Worm (Caenorhabditis elegans) whole organism, late embryonic: ENCODE results near the gene clec-58.
A peak's percentile ranks its signal among the peaks of the same experiment; 100 is the strongest.

Source experiments
- C38D4.7 ChIP-seq: fragments of 200-800 bp; sonication (Bioruptor generic); optimal IDR thresholded peaks from 2 replicates; lab custom pipeline; 2018; ENCODE audit warnings: mild to moderate bottlenecking, missing genetic modification characterization, moderate library complexity, missing compliant biosample characterization
- K02D7.2 ChIP-seq: sonication (generic microtip); optimal IDR thresholded peaks from 2 replicates; lab custom pipeline; 2017; ENCODE audit warnings: mild to moderate bottlenecking, missing genetic modification characterization, missing compliant biosample characterization
- ahr-1 ChIP-seq: sonication (generic microtip); optimal IDR thresholded peaks from 2 replicates; lab custom pipeline; 2016; ENCODE audit warnings: missing genetic modification characterization, missing compliant biosample characterization
- ceh-18 ChIP-seq: sonication (generic microtip); optimal IDR thresholded peaks from 2 replicates; lab custom pipeline; 2016; ENCODE audit warnings: missing genetic modification characterization, missing compliant biosample characterization
- ceh-19 ChIP-seq: fragments of 200-800 bp; sonication (Bioruptor generic); optimal IDR thresholded peaks from 2 replicates; lab custom pipeline; 2018; ENCODE audit warnings: mild to moderate bottlenecking, missing genetic modification characterization, missing compliant biosample characterization
- ceh-2 ChIP-seq: sonication (generic microtip); optimal IDR thresholded peaks from 2 replicates; lab custom pipeline; 2016; ENCODE audit warnings: missing genotype, missing genetic modification characterization, missing compliant biosample characterization
- ceh-22 ChIP-seq: sonication (generic microtip); optimal IDR thresholded peaks from 2 replicates; lab custom pipeline; 2017; ENCODE audit warnings: missing biosample characterization, missing genetic modification characterization
- ceh-24 ChIP-seq: sonication (generic microtip); optimal IDR thresholded peaks from 2 replicates; lab custom pipeline; 2016; ENCODE audit warnings: mild to moderate bottlenecking, missing genetic modification characterization, missing compliant biosample characterization
- ceh-30 ChIP-seq: fragments of 150-350 bp; optimal IDR thresholded peaks from 2 replicates; lab custom pipeline; 2014; ENCODE audit warnings: missing biosample characterization, missing genetic modification characterization
- ceh-34 ChIP-seq: sonication (generic microtip); optimal IDR thresholded peaks from 2 replicates; lab custom pipeline; 2016; ENCODE audit warnings: mild to moderate bottlenecking, missing genetic modification characterization, missing compliant biosample characterization
- ceh-6 ChIP-seq: fragments of 200-800 bp; sonication (Bioruptor generic); optimal IDR thresholded peaks from 2 replicates; lab custom pipeline; 2018; ENCODE audit warnings: mild to moderate bottlenecking, missing genetic modification characterization, missing compliant biosample characterization
- dve-1 ChIP-seq: sonication (generic microtip); optimal IDR thresholded peaks from 2 replicates; lab custom pipeline; 2017; ENCODE audit warnings: antibody characterized with exemption, mild to moderate bottlenecking, missing genetic modification characterization, missing compliant biosample characterization
- elt-4 ChIP-seq: sonication (generic microtip); optimal IDR thresholded peaks from 2 replicates; lab custom pipeline; 2016; ENCODE audit warnings: missing genetic modification characterization, missing compliant biosample characterization
- ets-4 ChIP-seq: sonication (generic microtip); optimal IDR thresholded peaks from 2 replicates; lab custom pipeline; 2016; ENCODE audit warnings: missing genetic modification characterization, missing compliant biosample characterization
- eyg-1 ChIP-seq: sonication (generic microtip); optimal IDR thresholded peaks from 2 replicates; lab custom pipeline; 2016; ENCODE audit warnings: missing genotype, missing genetic modification characterization, missing compliant biosample characterization
- fax-1 ChIP-seq: sonication (generic microtip); optimal IDR thresholded peaks from 2 replicates; lab custom pipeline; 2016; ENCODE audit warnings: missing genotype, missing genetic modification characterization, missing compliant biosample characterization
- fkh-10 ChIP-seq: fragments of 150-350 bp; optimal IDR thresholded peaks from 2 replicates; lab custom pipeline; 2014; ENCODE audit warnings: missing biosample characterization, missing genetic modification reagents, missing genetic modification characterization
- fkh-6 ChIP-seq: sonication (generic microtip); optimal IDR thresholded peaks from 2 replicates; lab custom pipeline; 2016; ENCODE audit warnings: missing genetic modification characterization, missing compliant biosample characterization
- gmeb-2 ChIP-seq: sonication (generic microtip); optimal IDR thresholded peaks from 2 replicates; lab custom pipeline; 2016; ENCODE audit warnings: missing genetic modification characterization, inconsistent platforms, missing compliant biosample characterization
- hlh-30 ChIP-seq: sonication (generic microtip); optimal IDR thresholded peaks from 2 replicates; lab custom pipeline; 2017; ENCODE audit warnings: antibody characterized with exemption, missing genetic modification characterization, missing compliant biosample characterization; ENCODE audit not compliant: insufficient read depth
- hlh-6 ChIP-seq: sonication (generic microtip); optimal IDR thresholded peaks from 2 replicates; lab custom pipeline; 2016; ENCODE audit warnings: missing genotype, missing genetic modification characterization, missing compliant biosample characterization
- hlh-8 ChIP-seq: sonication (generic microtip); optimal IDR thresholded peaks from 2 replicates; lab custom pipeline; 2016; ENCODE audit warnings: missing genotype, missing genetic modification characterization, missing compliant biosample characterization
- lim-6 ChIP-seq: sonication (generic microtip); optimal IDR thresholded peaks from 2 replicates; lab custom pipeline; 2016; ENCODE audit warnings: missing genetic modification characterization, missing compliant biosample characterization
- lin-11 ChIP-seq: fragments of 200-800 bp; sonication (Bioruptor generic); optimal IDR thresholded peaks from 2 replicates; lab custom pipeline; 2018; ENCODE audit warnings: mild to moderate bottlenecking, missing genetic modification characterization, missing compliant biosample characterization
- mec-3 ChIP-seq: sonication (generic microtip); optimal IDR thresholded peaks from 2 replicates; lab custom pipeline; 2016; ENCODE audit warnings: borderline replicate concordance, missing genetic modification characterization, missing compliant biosample characterization
- nhr-232 ChIP-seq: sonication (generic microtip); optimal IDR thresholded peaks from 2 replicates; lab custom pipeline; 2016; ENCODE audit warnings: missing genetic modification characterization, missing compliant biosample characterization
- npax-4 ChIP-seq: sonication (generic microtip); optimal IDR thresholded peaks from 2 replicates; lab custom pipeline; 2016; ENCODE audit warnings: missing genetic modification characterization, missing compliant biosample characterization
- odd-2 ChIP-seq: sonication (generic microtip); optimal IDR thresholded peaks from 2 replicates; lab custom pipeline; 2017; ENCODE audit warnings: antibody characterized with exemption, mild to moderate bottlenecking, missing genetic modification characterization, missing compliant biosample characterization
- pag-3 ChIP-seq: sonication (generic microtip); optimal IDR thresholded peaks from 2 replicates; lab custom pipeline; 2016; ENCODE audit warnings: missing compliant biosample characterization, missing genetic modification characterization, borderline replicate concordance
- pax-1 ChIP-seq: fragments of 150-350 bp; optimal IDR thresholded peaks from 2 replicates; lab custom pipeline; 2014; ENCODE audit warnings: missing biosample characterization, missing genetic modification characterization
- pha-2 ChIP-seq: sonication (generic microtip); optimal IDR thresholded peaks from 2 replicates; lab custom pipeline; 2017; ENCODE audit warnings: mild to moderate bottlenecking, missing genetic modification characterization, missing compliant biosample characterization
- pha-4 ChIP-seq: fragments of 150-350 bp; optimal IDR thresholded peaks from 2 replicates; lab custom pipeline; 2018; ENCODE audit warnings: missing biosample characterization, missing genetic modification reagents, missing genetic modification characterization
- ref-2 ChIP-seq: sonication (generic microtip); optimal IDR thresholded peaks from 2 replicates; lab custom pipeline; 2016; ENCODE audit warnings: missing genetic modification characterization, missing compliant biosample characterization
- sox-2 ChIP-seq: fragments of 200-800 bp; sonication (Bioruptor generic); IDR thresholded peaks from 2 replicates; pipeline ENCODE4 v1.3.6; 2022; ENCODE audit warnings: missing genetic modification reagents, missing genetic modification characterization, missing compliant biosample characterization
- sox-4 ChIP-seq: sonication (generic microtip); optimal IDR thresholded peaks from 2 replicates; lab custom pipeline; 2017; ENCODE audit warnings: mild to moderate bottlenecking, missing genetic modification characterization, inconsistent platforms, missing compliant biosample characterization
- syd-9 ChIP-seq: sonication (generic microtip); optimal IDR thresholded peaks from 2 replicates; lab custom pipeline; 2016; ENCODE audit warnings: mild to moderate bottlenecking, missing genetic modification characterization, moderate library complexity, missing compliant biosample characterization
- tbx-2 ChIP-seq: sonication (generic microtip); optimal IDR thresholded peaks from 2 replicates; lab custom pipeline; 2016; ENCODE audit warnings: missing genetic modification characterization, missing compliant biosample characterization
- ttx-3 ChIP-seq: sonication (generic microtip); optimal IDR thresholded peaks from 2 replicates; lab custom pipeline; 2016; ENCODE audit warnings: missing genetic modification reagents, missing genetic modification characterization, missing compliant biosample characterization
- unc-3 ChIP-seq, 2 experiments: fragments of 200-800 bp in 1 of 2; sonication (Bioruptor generic) in 1 of 2; sonication (generic microtip) in 1 of 2; conservative IDR thresholded peaks in 1 of 2; optimal IDR thresholded peaks in 1 of 2; 2 replicates each; pipeline versions ENCODE4 v1.3.6 to Lab custom; 2016 to 2022; ENCODE audit warnings: missing compliant biosample characterization in 2 of 2, missing genetic modification characterization in 2 of 2, missing genetic modification reagents in 1 of 2
- unc-42 ChIP-seq: sonication (generic microtip); optimal IDR thresholded peaks from 2 replicates; lab custom pipeline; 2016; ENCODE audit warnings: missing genotype, missing genetic modification characterization, missing compliant biosample characterization
- zip-5 ChIP-seq: sonication (generic microtip); optimal IDR thresholded peaks from 2 replicates; lab custom pipeline; 2016; ENCODE audit warnings: missing genetic modification characterization, missing compliant biosample characterization

Gene clec-58

ce11 chrII:10510242-10510641 is 34.3 kb upstream of the clec-58 start, which contains the start of gene F59B10.3:
Gene F59B10.3 (plus strand): TSS chrII:10510542.
- TF ChIP-seq sox-2 (GFP tag; lab: Robert Waterston, UW) (no peak), K02D7.2 (no peak), ceh-24 (tag; lab: Kevin White, UChicago) (no peak)

DNA sequence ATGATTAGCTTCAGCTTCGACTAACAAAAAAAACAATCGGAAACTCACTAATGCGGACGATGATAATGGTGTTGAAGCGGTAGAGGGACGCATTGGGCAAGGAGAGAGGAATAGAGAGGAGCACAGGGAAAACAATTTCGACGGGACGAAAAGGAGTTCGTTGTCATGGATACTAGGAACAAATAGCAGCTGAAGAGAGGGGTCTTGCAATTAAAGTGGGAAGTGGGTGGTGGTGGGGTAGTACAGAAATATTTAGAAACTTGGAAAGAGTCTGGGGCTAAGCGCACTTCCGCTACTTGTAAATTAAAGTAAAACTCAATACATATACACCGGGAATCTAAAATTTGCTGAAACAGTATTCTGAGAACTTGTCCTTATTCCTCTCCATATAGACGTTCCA is 33.8 kb upstream of the clec-58 start, which contains the start of gene F59B10.2:
F59B10.2 (minus strand) TSS at position 101 of the 400 bp plus-strand sequence.
- no peak for TF ChIP-seq nhr-232
- no peak for TF ChIP-seq gmeb-2 (tag; lab: Kevin White, UChicago)
- no peak for TF ChIP-seq unc-42 (tag; lab: Kevin White, UChicago)
- TF ChIP-seq hlh-6: no peak
- TF ChIP-seq fax-1 (tag; lab: Kevin White, UChicago): no peak
- no peak for TF ChIP-seq npax-4 (tag; lab: Kevin White, UChicago)
- TF ChIP-seq lin-11 (tag; lab: Kevin White, UChicago): no peak
- no peak for TF ChIP-seq ref-2
- no peak for TF ChIP-seq unc-3 (GFP tag; conservative IDR thresholded peaks at IDR 0.05; lab: Robert Waterston, UW)
- no peak for TF ChIP-seq unc-3 (tag; optimal IDR thresholded peaks at IDR 0.05; lab: Kevin White, UChicago)

ce11 chrII:10507906-10508305 is 32.0 kb upstream of the clec-58 start:
- TF ChIP-seq dve-1 (tag; lab: Kevin White, UChicago): no peak
- TF ChIP-seq K02D7.2: no peak
- TF ChIP-seq C38D4.7 (GFP tag; lab: Kevin White, UChicago): no peak

DNA sequence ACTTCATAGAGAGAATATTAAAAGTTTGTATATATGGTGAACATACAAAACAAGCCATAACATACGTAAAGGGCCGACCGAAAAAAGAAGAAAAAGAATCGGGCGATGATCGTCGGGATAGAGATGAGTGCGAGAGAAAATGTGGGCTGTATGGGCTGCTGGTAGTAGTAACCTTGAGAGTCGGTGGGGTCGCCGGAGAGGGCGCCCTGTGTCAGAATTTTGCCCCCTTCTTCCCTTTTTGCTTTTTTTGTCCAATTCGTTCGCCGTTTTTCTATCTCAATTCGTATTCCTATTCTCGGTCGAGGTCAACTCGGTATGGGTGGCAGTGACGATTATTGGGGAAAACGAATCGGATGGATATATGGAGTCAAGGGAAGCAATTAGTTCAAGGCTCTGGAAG is 30.0 kb upstream of the clec-58 start:
- no peak for TF ChIP-seq dve-1 (tag; lab: Kevin White, UChicago)
- TF ChIP-seq ets-4 (tag; lab: Kevin White, UChicago): no peak
- no peak for TF ChIP-seq hlh-30 (tag; lab: Kevin White, UChicago)
- no peak for TF ChIP-seq ceh-18 (tag; lab: Kevin White, UChicago)
- no peak for TF ChIP-seq eyg-1 (tag; lab: Kevin White, UChicago)
- no peak for TF ChIP-seq ref-2
- no peak for TF ChIP-seq sox-2 (GFP tag; lab: Robert Waterston, UW)
- no peak for TF ChIP-seq zip-5 (tag; lab: Kevin White, UChicago)
- no peak for TF ChIP-seq elt-4
- TF ChIP-seq fkh-10 (GFP tag; lab: Kevin White, UChicago): no peak
- TF ChIP-seq pha-4 (tag; lab: Kevin White, UChicago): no peak
- TF ChIP-seq ttx-3 (tag; lab: Kevin White, UChicago): no peak
- TF ChIP-seq ceh-2 (tag; lab: Kevin White, UChicago): no peak

- TF ChIP-seq ceh-18 (tag; lab: Kevin White, UChicago) (no peak), pha-4 (tag; lab: Kevin White, UChicago) (no peak), pag-3 (tag; lab: Kevin White, UChicago) (no peak), mec-3 (tag; lab: Kevin White, UChicago) (no peak)
These were observed 28.8 kb upstream of the clec-58 start for ce11 chrII:10504729-10505128.

DNA sequence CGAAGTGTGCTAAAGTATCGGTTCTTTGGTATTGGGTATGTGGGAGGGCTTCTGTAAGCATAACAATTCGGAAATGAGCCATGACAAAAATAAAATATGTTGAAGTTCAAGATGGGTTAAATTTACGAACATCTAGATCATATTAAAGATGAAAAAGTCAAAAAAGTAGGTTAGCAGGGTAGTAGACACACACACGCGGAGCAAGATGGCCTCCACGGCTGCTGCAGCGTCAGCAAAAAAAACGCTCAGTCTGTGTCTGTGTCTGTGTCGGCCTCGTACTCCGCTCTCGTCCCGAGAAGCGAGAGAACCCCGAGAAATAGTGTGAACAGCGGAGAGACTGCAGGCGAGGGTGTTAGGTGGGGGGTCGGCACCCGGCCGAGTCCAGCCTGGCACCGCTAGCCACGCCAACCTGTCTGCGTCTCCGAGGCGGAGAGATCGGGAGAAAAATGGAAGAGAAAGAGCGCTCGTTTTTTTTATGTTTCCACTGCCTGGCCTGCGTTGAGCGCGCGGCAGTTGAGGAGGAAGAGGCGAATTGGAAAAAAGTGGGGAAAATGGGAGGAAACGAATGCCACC is 26.6 kb upstream of the clec-58 start, which contains the start of gene myrf-1:
myrf-1 (minus strand) TSS at position 51 of the 573 bp plus-strand sequence.
- TF ChIP-seq pax-1 (tag; lab: Kevin White, UChicago): no peak
- TF ChIP-seq fkh-6 (tag; lab: Kevin White, UChicago): peak; percentile 59
- peak; percentile 86 for TF ChIP-seq ceh-34 (tag; lab: Kevin White, UChicago)
- no peak for TF ChIP-seq ahr-1 (tag; lab: Kevin White, UChicago)
- TF ChIP-seq pha-2: no peak
- TF ChIP-seq ceh-19: peak; percentile 58
- peak; percentile 94 for TF ChIP-seq tbx-2 (tag; lab: Kevin White, UChicago)
- no peak for TF ChIP-seq ceh-22 (tag; lab: Kevin White, UChicago)
- TF ChIP-seq ttx-3 (tag; lab: Kevin White, UChicago): no peak
- no peak for TF ChIP-seq sox-4
- peak; percentile 70 for TF ChIP-seq syd-9 (tag; lab: Kevin White, UChicago)
- no peak for TF ChIP-seq K02D7.2
- peak; percentile 21 for TF ChIP-seq ceh-6
- TF ChIP-seq eyg-1 (tag; lab: Kevin White, UChicago): no peak
- TF ChIP-seq hlh-8 (tag; lab: Kevin White, UChicago): peak; percentile 44
- TF ChIP-seq odd-2 (tag; lab: Kevin White, UChicago): no peak
- TF ChIP-seq ets-4 (tag; lab: Kevin White, UChicago): peak; percentile 56
- TF ChIP-seq lim-6 (tag; lab: Kevin White, UChicago): no peak
- TF ChIP-seq ceh-30: no peak
- peak; percentile 70 for TF ChIP-seq unc-42 (tag; lab: Kevin White, UChicago)
